Fruit fly (Drosophila melanogaster): ENCODE data around the gene Sap47.

Gene Sap47

DNA sequence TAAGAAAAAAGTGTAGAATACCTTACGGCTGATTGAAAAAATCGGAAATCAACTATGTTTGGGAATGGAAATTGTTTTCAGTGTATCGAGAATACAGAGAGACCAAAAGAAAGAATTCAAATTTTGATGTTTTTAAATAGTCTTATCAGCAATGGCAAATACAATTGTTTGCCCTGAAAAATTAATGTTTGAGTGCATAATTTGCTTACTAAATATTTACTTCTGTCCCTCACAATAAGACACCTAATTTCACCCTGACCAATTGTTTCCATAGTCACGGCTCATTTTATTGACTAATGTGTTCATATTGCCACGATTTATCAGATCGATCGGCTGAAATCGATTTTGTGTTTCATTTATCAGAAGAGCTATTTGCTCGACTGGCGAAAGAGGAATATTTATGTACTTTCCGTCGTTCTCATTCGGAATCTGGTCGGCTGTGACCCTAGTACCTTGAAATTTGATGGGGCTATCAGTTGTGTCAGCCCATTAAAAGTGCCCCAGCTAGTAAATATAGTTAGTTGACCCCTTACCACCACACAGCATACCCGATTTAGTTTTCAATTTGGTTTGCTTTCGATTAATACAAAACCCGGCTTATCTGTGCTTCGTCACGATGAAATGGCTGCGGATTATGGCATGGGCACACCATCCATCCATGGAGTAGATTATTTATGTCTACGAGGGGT lies 48.8 kb downstream of the Sap47 start (continued):
- no peak for TF ChIP-seq CG30431 (GFP tag; optimal IDR thresholded peaks at IDR 0.05)
- no peak for TF ChIP-seq Dip2 (GFP tag; IDR thresholded peaks at IDR 0.05)
- no peak for TF ChIP-seq YL-1 (GFP tag; optimal IDR thresholded peaks at IDR 0.05)
- TF ChIP-seq CG6654 (GFP tag; optimal IDR thresholded peaks at IDR 0.05): no peak
- no peak for TF ChIP-seq CG4404 (GFP tag; IDR thresholded peaks at IDR 0.05)
- TF ChIP-seq CTCF (GFP tag; optimal IDR thresholded peaks at IDR 0.05): no peak
- peak; percentile 29 for TF ChIP-seq twi (tag; optimal IDR thresholded peaks at IDR 0.05)
- peak in 1 of 2 experiments; percentile 68 for TF ChIP-seq Hr78 (GFP tag; optimal IDR thresholded peaks at IDR 0.05)
- TF ChIP-seq MESR4 (GFP tag; optimal IDR thresholded peaks at IDR 0.05): no peak
- TF ChIP-seq knrl (GFP tag; IDR thresholded peaks at IDR 0.05; ENCODE audit: partially characterized antibody): no peak
- TF ChIP-seq cwo (GFP tag; optimal IDR thresholded peaks at IDR 0.05): no peak
- TF ChIP-seq HHEX (GFP tag; optimal IDR thresholded peaks at IDR 0.05): peak; percentile 25
- TF ChIP-seq grau (tag; optimal IDR thresholded peaks at IDR 0.05): peak; percentile 24
- TF ChIP-seq phol (tag; optimal IDR thresholded peaks at IDR 0.05): peak; percentile 9
- no peak for TF ChIP-seq bigmax (GFP tag; optimal IDR thresholded peaks at IDR 0.05)
- TF ChIP-seq Rfx (GFP tag; IDR thresholded peaks at IDR 0.05): no peak
- peak; percentile 31 for TF ChIP-seq fd102C (GFP tag; optimal IDR thresholded peaks at IDR 0.05)
- no peak for TF ChIP-seq CG4617 (GFP tag; optimal IDR thresholded peaks at IDR 0.05; ENCODE audit: borderline replicate concordance)
- TF ChIP-seq CG33213 (GFP tag; optimal IDR thresholded peaks at IDR 0.05): no peak
- no peak for TF ChIP-seq kah (GFP tag; optimal IDR thresholded peaks at IDR 0.05)
- peak; percentile 60 for TF ChIP-seq gem (tag; optimal IDR thresholded peaks at IDR 0.05)
- TF ChIP-seq CG9437 (GFP tag; optimal IDR thresholded peaks at IDR 0.05): no peak
- TF ChIP-seq Awh (GFP tag; IDR thresholded peaks at IDR 0.05): 0 out of 2 replicates have a peak, but pooled peaks have one; percentile 7
- TF ChIP-seq bsh (GFP tag; optimal IDR thresholded peaks at IDR 0.05): peak in 1 of 2 experiments; percentile 74
- TF ChIP-seq CG17612 (GFP tag; IDR thresholded peaks at IDR 0.05): no peak
- TF ChIP-seq Mad (GFP tag; optimal IDR thresholded peaks at IDR 0.05): no peak
- TF ChIP-seq Nf-YC (tag; optimal IDR thresholded peaks at IDR 0.05): no peak
- TF ChIP-seq sc (optimal IDR thresholded peaks at IDR 0.05): no peak
- peak; percentile 16 for TF ChIP-seq sc (GFP tag; optimal IDR thresholded peaks at IDR 0.05)
- no peak for TF ChIP-seq CG17802 (tag; optimal IDR thresholded peaks at IDR 0.05)
- TF ChIP-seq jumu (GFP tag; optimal IDR thresholded peaks at IDR 0.05): no peak
- no peak for TF ChIP-seq CG15479 (GFP tag; optimal IDR thresholded peaks at IDR 0.05)
- no peak for TF ChIP-seq Sry-δ (GFP tag; optimal IDR thresholded peaks at IDR 0.05)
- peak; percentile 62 for TF ChIP-seq Blimp-1 (GFP tag; optimal IDR thresholded peaks at IDR 0.05)
- no peak for TF ChIP-seq H2.0 (GFP tag; IDR thresholded peaks at IDR 0.05)
- TF ChIP-seq HLH54F (GFP tag; optimal IDR thresholded peaks at IDR 0.05): no peak
- no peak for TF ChIP-seq CG8944 (GFP tag; optimal IDR thresholded peaks at IDR 0.05)
- no peak for TF ChIP-seq fru (optimal IDR thresholded peaks at IDR 0.05)
- TF ChIP-seq CG5953 (GFP tag; IDR thresholded peaks at IDR 0.05): no peak
- TF ChIP-seq Oaz (GFP tag; IDR thresholded peaks at IDR 0.05): no peak
- TF ChIP-seq fd3F (GFP tag; optimal IDR thresholded peaks at IDR 0.05): no peak
- TF ChIP-seq Chrac-16 (GFP tag; optimal IDR thresholded peaks at IDR 0.05): no peak
- peak; percentile 37 for TF ChIP-seq CG1529 (GFP tag; optimal IDR thresholded peaks at IDR 0.05)
- no peak for TF ChIP-seq CG10543 (GFP tag; optimal IDR thresholded peaks at IDR 0.05)
- peak; percentile 55 for TF ChIP-seq CG2712 (tag; optimal IDR thresholded peaks at IDR 0.05)
- TF ChIP-seq CG3726 (GFP tag; IDR thresholded peaks at IDR 0.05): no peak
- no peak for TF ChIP-seq Six4 (GFP tag; optimal IDR thresholded peaks at IDR 0.05)
- no peak for TF ChIP-seq fu2 (GFP tag; optimal IDR thresholded peaks at IDR 0.05)
- TF ChIP-seq vnd (GFP tag; IDR thresholded peaks at IDR 0.05; ENCODE audit: partially characterized antibody): no peak
- TF ChIP-seq ftz-f1 (GFP tag; optimal IDR thresholded peaks at IDR 0.05): no peak
- no peak for TF ChIP-seq p53 (GFP tag; optimal IDR thresholded peaks at IDR 0.05)

All from whole organism, embryonic.